Worm (Caenorhabditis elegans) whole organism, L1 larva: ENCODE measurements around the gene sdz-27.

Experiments used
- ama-1 ChIP-seq: fragments of 150-350 bp; optimal IDR thresholded peaks from 2 replicates; lab custom pipeline; 2014
- fkh-10 ChIP-seq: sonication (generic microtip); optimal IDR thresholded peaks from 2 replicates; lab custom pipeline; 2017; ENCODE audit warnings: missing biosample characterization, missing genetic modification reagents, missing genetic modification characterization
- snpc-4 ChIP-seq: fragments of 150-350 bp; optimal IDR thresholded peaks from 2 replicates; lab custom pipeline; 2014; ENCODE audit warnings: missing biosample characterization, missing genetic modification characterization
- snu-23 ChIP-seq: sonication (generic microtip); optimal IDR thresholded peaks from 2 replicates; lab custom pipeline; 2016; ENCODE audit warnings: missing genetic modification characterization, missing compliant biosample characterization

- TF ChIP-seq fkh-10 (no peak), snu-23 (GFP tag; lab: Kevin White, UChicago) (no peak), ama-1 (lab: Kevin White, UChicago) (no peak), snpc-4 (no peak)
These were observed 2.8 kb upstream of the sdz-27 start, which contains the start of gene nuaf-3 for ce11 chrIV:11183991-11184390.
